Fruit fly (Drosophila melanogaster) whole organism, adult: ENCODE data around the gene CG10874.

Experiments
- CG11617 ChIP-seq: fragments of 200-800 bp; sonication (Bioruptor generic); optimal IDR thresholded peaks from 2 replicates; lab custom pipeline; 2017; ENCODE audit warnings: mild to moderate bottlenecking, missing biosample characterization, missing genetic modification reagents, missing genetic modification characterization
- CG12768 ChIP-seq: fragments of 200-800 bp; sonication (Bioruptor generic); optimal IDR thresholded peaks from 2 replicates; lab custom pipeline; 2017; ENCODE audit warnings: missing biosample characterization, missing genetic modification characterization, mild to moderate bottlenecking, moderate library complexity, missing genetic modification reagents
- CG14711 ChIP-seq: fragments of 200-800 bp; sonication (Bioruptor generic); optimal IDR thresholded peaks from 2 replicates; lab custom pipeline; 2018; ENCODE audit warnings: missing biosample characterization, mild to moderate bottlenecking, missing genetic modification characterization, moderate library complexity
- CG1620 ChIP-seq: fragments of 200-800 bp; sonication (Bioruptor generic); optimal IDR thresholded peaks from 2 replicates; lab custom pipeline; 2016; ENCODE audit warnings: missing biosample characterization, missing genetic modification characterization
- CG33017 ChIP-seq: fragments of 200-800 bp; sonication (Bioruptor generic); optimal IDR thresholded peaks from 2 replicates; lab custom pipeline; 2018; ENCODE audit warnings: missing biosample characterization, mild to moderate bottlenecking, missing genetic modification characterization, moderate library complexity
- CG5204 ChIP-seq: fragments of 200-800 bp; sonication (Bioruptor generic); optimal IDR thresholded peaks from 2 replicates; lab custom pipeline; 2016; ENCODE audit warnings: missing biosample characterization, missing genetic modification characterization
- CG7045 ChIP-seq: fragments of 200-800 bp; sonication (Bioruptor generic); optimal IDR thresholded peaks from 2 replicates; lab custom pipeline; 2017; ENCODE audit warnings: missing biosample characterization, mild to moderate bottlenecking, missing genetic modification characterization
- CG7101 ChIP-seq: fragments of 200-800 bp; sonication (Bioruptor generic); optimal IDR thresholded peaks from 2 replicates; lab custom pipeline; 2018; ENCODE audit warnings: missing biosample characterization, mild to moderate bottlenecking, missing genetic modification characterization, moderate library complexity
- Crg-1 ChIP-seq: fragments of 200-800 bp; sonication (Bioruptor generic); optimal IDR thresholded peaks from 2 replicates; lab custom pipeline; 2016; ENCODE audit warnings: missing biosample characterization, missing genetic modification characterization
- Hr96 ChIP-seq: fragments of 200-800 bp; sonication (Bioruptor generic); optimal IDR thresholded peaks from 2 replicates; lab custom pipeline; 2016; ENCODE audit warnings: missing biosample characterization, missing genetic modification characterization
- Mnt ChIP-seq: fragments of 200-800 bp; sonication (Bioruptor generic); optimal IDR thresholded peaks from 2 replicates; lab custom pipeline; 2016; ENCODE audit warnings: missing biosample characterization, mild to moderate bottlenecking, missing genetic modification characterization
- ovo ChIP-seq: fragments of 200-800 bp; sonication (Bioruptor generic); optimal IDR thresholded peaks from 2 replicates; lab custom pipeline; 2016; ENCODE audit warnings: missing biosample characterization, missing genetic modification characterization
- pad ChIP-seq: fragments of 200-800 bp; sonication (Bioruptor generic); optimal IDR thresholded peaks from 3 replicates; lab custom pipeline; 2017; ENCODE audit warnings: missing biosample characterization, missing genetic modification characterization, mild to moderate bottlenecking, moderate library complexity, missing genetic modification reagents
- toe ChIP-seq: fragments of 200-800 bp; sonication (Bioruptor generic); optimal IDR thresholded peaks from 2 replicates; lab custom pipeline; 2016; ENCODE audit warnings: missing biosample characterization, missing genetic modification characterization

DNA sequence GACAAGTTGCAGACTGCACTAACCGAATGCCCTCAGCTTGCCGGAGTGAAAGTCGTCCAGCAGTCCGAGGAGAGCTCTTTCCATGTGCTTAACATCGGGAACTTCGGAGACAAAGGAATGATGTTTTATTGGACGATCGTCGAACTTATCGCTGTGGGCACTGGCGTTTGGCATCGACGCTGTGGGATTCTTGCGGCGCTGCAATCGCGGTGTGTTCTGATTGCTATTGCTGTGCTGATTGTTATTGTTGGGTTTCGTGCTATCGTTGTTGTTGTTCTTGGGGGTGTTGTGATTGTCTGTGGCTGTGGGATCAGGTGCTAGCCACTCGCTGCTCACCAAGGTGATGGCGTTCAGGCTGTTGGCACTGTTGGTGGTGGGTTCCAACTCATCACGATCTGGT, 1.5 kb downstream of the CG10874 start:
- TF ChIP-seq CG7045 (GFP tag; lab: Kevin White, UChicago) (no peak), CG5204 (GFP tag; lab: Kevin White, UChicago) (no peak), toe (GFP tag; lab: Kevin White, UChicago) (no peak), Mnt (no peak), CG1620 (GFP tag; lab: Kevin White, UChicago) (no peak), Hr96 (GFP tag; lab: Kevin White, UChicago) (no peak), CG7101 (tag; lab: Kevin White, UChicago) (no peak), pad (GFP tag; lab: Kevin White, UChicago) (no peak), ovo (no peak), CG11617 (GFP tag; lab: Kevin White, UChicago) (no peak), CG33017 (tag; lab: Kevin White, UChicago) (no peak), CG12768 (GFP tag; lab: Kevin White, UChicago) (no peak), CG14711 (no peak), Crg-1 (GFP tag; lab: Kevin White, UChicago) (no peak)
